Worm (Caenorhabditis elegans) whole organism, L2 larva: Measurements from ENCODE around the gene twk-23.

Experiments used
- F13H6.1 ChIP-seq: sonication (generic microtip); optimal IDR thresholded peaks from 2 replicates; lab custom pipeline; 2016; ENCODE audit warnings: missing genetic modification characterization, missing compliant biosample characterization
- Y55F3AM.14 ChIP-seq: fragments of 200-800 bp; sonication (Bioruptor generic); optimal IDR thresholded peaks from 2 replicates; lab custom pipeline; 2018; ENCODE audit warnings: mild to moderate bottlenecking, missing genetic modification characterization, missing compliant biosample characterization
- aly-2 ChIP-seq: fragments of 150-350 bp; optimal IDR thresholded peaks from 2 replicates; lab custom pipeline; 2014; ENCODE audit warnings: missing biosample characterization, missing genetic modification characterization
- ama-1 ChIP-seq: fragments of 150-350 bp; optimal IDR thresholded peaks from 2 replicates; lab custom pipeline; 2018; ENCODE audit warnings: inconsistent platforms
- blmp-1 ChIP-seq: sonication (generic microtip); optimal IDR thresholded peaks from 2 replicates; lab custom pipeline; 2017; ENCODE audit warnings: missing genetic modification characterization, mild to moderate bottlenecking, missing compliant biosample characterization, antibody characterized with exemption, moderate library complexity; ENCODE audit not compliant: insufficient read depth
- ceh-82 ChIP-seq: fragments of 150-350 bp; optimal IDR thresholded peaks from 2 replicates; lab custom pipeline; 2014; ENCODE audit warnings: missing biosample characterization, missing genetic modification characterization
- crh-2 ChIP-seq: sonication (generic microtip); optimal IDR thresholded peaks from 2 replicates; lab custom pipeline; 2017; ENCODE audit warnings: missing biosample characterization, missing genetic modification characterization
- egl-27 ChIP-seq: sonication (generic microtip); optimal IDR thresholded peaks from 3 replicates; lab custom pipeline; 2017; ENCODE audit warnings: missing biosample characterization, missing genetic modification reagents, missing genetic modification characterization
- elt-1 ChIP-seq: fragments of 150-350 bp; optimal IDR thresholded peaks from 2 replicates; lab custom pipeline; 2014; ENCODE audit warnings: missing biosample characterization, missing genetic modification characterization
- fos-1 ChIP-seq: fragments of 150-350 bp; optimal IDR thresholded peaks from 2 replicates; lab custom pipeline; 2014; ENCODE audit warnings: missing biosample characterization, missing genetic modification characterization
- lin-13 ChIP-seq: fragments of 150-350 bp; optimal IDR thresholded peaks from 2 replicates; lab custom pipeline; 2014; ENCODE audit warnings: missing biosample characterization, missing genetic modification reagents, missing genetic modification characterization
- lin-39 ChIP-seq: fragments of 150-350 bp; optimal IDR thresholded peaks from 2 replicates; lab custom pipeline; 2014; ENCODE audit warnings: missing biosample characterization, missing genetic modification reagents, missing genetic modification characterization
- lsy-2 ChIP-seq, 2 experiments: fragments of 150-350 bp in 1 of 2; sonication (generic microtip) in 1 of 2; optimal IDR thresholded peaks; 2 replicates each; lab custom pipeline; 2014 to 2017; ENCODE audit warnings: missing biosample characterization in 2 of 2, missing genetic modification characterization in 2 of 2
- nhr-10 ChIP-seq: sonication (generic microtip); optimal IDR thresholded peaks from 2 replicates; lab custom pipeline; 2017; ENCODE audit warnings: missing biosample characterization, missing genetic modification characterization
- nhr-11 ChIP-seq: fragments of 150-350 bp; optimal IDR thresholded peaks from 2 replicates; lab custom pipeline; 2014; ENCODE audit warnings: missing biosample characterization, missing genetic modification characterization
- nhr-129 ChIP-seq: fragments of 150-350 bp; optimal IDR thresholded peaks from 2 replicates; lab custom pipeline; 2014; ENCODE audit warnings: missing biosample characterization, missing genetic modification characterization
- nhr-237 ChIP-seq: fragments of 150-350 bp; optimal IDR thresholded peaks from 2 replicates; lab custom pipeline; 2014; ENCODE audit warnings: missing biosample characterization, missing genetic modification characterization
- nhr-25 ChIP-seq: fragments of 150-350 bp; sonication (generic microtip); optimal IDR thresholded peaks from 3 replicates; lab custom pipeline; 2014; ENCODE audit warnings: missing biosample characterization, missing genetic modification characterization
- skn-1 ChIP-seq: sonication (generic microtip); optimal IDR thresholded peaks from 2 replicates; lab custom pipeline; 2017; ENCODE audit warnings: missing biosample characterization, missing genetic modification characterization
- sma-9 ChIP-seq, 2 experiments: fragments of 150-350 bp in 1 of 2; sonication (generic microtip) in 1 of 2; optimal IDR thresholded peaks; 2 replicates each; lab custom pipeline; 2014 to 2016; ENCODE audit warnings: missing genetic modification characterization in 2 of 2, mild to moderate bottlenecking in 1 of 2, missing biosample characterization in 1 of 2, missing compliant biosample characterization in 1 of 2, missing genetic modification reagents in 1 of 2, moderate library complexity in 1 of 2
- snpc-4 ChIP-seq: fragments of 150-350 bp; optimal IDR thresholded peaks from 2 replicates; lab custom pipeline; 2014; ENCODE audit warnings: missing biosample characterization, missing genetic modification characterization
- unc-39 ChIP-seq: fragments of 150-350 bp; optimal IDR thresholded peaks from 2 replicates; lab custom pipeline; 2014; ENCODE audit warnings: missing biosample characterization, missing genetic modification characterization
- unc-55 ChIP-seq: fragments of 150-350 bp; sonication (generic microtip); optimal IDR thresholded peaks from 3 replicates; lab custom pipeline; 2014; ENCODE audit warnings: missing biosample characterization, missing genetic modification reagents, missing genetic modification characterization
- zag-1 ChIP-seq: fragments of 150-350 bp; optimal IDR thresholded peaks from 2 replicates; lab custom pipeline; 2014; ENCODE audit warnings: missing biosample characterization, missing genetic modification characterization
- ztf-1 ChIP-seq: fragments of 200-800 bp; sonication (Bioruptor generic); conservative IDR thresholded peaks from 2 replicates; pipeline ENCODE4 v1.3.6; 2022; ENCODE audit warnings: missing genetic modification characterization, missing compliant biosample characterization
- ztf-11 ChIP-seq: sonication (generic microtip); optimal IDR thresholded peaks from 2 replicates; lab custom pipeline; 2017; ENCODE audit warnings: missing biosample characterization, missing genetic modification characterization
- ztf-4 ChIP-seq: fragments of 150-350 bp; optimal IDR thresholded peaks from 2 replicates; lab custom pipeline; 2014; ENCODE audit warnings: missing biosample characterization, missing genetic modification characterization

twk-23 gene

ce11 chrX:13823482-13823881 lies at the start of gene twk-23:
Gene twk-23 (minus strand): TSS chrX:13823582.
- TF ChIP-seq skn-1 (tag; lab: Kevin White, UChicago): no peak
- TF ChIP-seq nhr-237 (tag; lab: Kevin White, UChicago): no peak
- TF ChIP-seq crh-2: no peak

- TF ChIP-seq sma-9 (GFP tag; optimal IDR thresholded peaks at IDR 0.05; lab: Kevin White, UChicago): peak; percentile 51
- no peak for TF ChIP-seq sma-9 (tag; optimal IDR thresholded peaks at IDR 0.05; lab: Kevin White, UChicago)
- TF ChIP-seq lin-13 (GFP tag; lab: Kevin White, UChicago): no peak
- no peak for TF ChIP-seq skn-1 (tag; lab: Kevin White, UChicago)
These were observed 47.7 kb upstream of the twk-23 start for ce11 chrX:13871110-13871509.

- TF ChIP-seq blmp-1 (tag; lab: Kevin White, UChicago) (peak; percentile 6), ztf-11 (tag; lab: Kevin White, UChicago) (no peak)
These were observed 40.8 kb upstream of the twk-23 start, which contains the start of gene M03B6.3 for ce11 chrX:13864191-13864590. Gene M03B6.3 (minus strand): TSS chrX:13864292.

- TF ChIP-seq nhr-129 (peak; percentile 44), unc-55 (GFP tag; lab: Kevin White, UChicago) (no peak), ama-1 (lab: Kevin White, UChicago) (no peak)
These were observed 35.3 kb upstream of the twk-23 start, which contains the start of gene M03B6.4 for ce11 chrX:13858693-13859092. Gene M03B6.4 (plus strand): TSS chrX:13858841.

- no peak for TF ChIP-seq unc-39 (tag; lab: Kevin White, UChicago)
- TF ChIP-seq aly-2 (tag; lab: Kevin White, UChicago): no peak
- no peak for TF ChIP-seq F13H6.1
- no peak for TF ChIP-seq nhr-10
- no peak for TF ChIP-seq nhr-237 (tag; lab: Kevin White, UChicago)
- no peak for TF ChIP-seq sma-9 (GFP tag; optimal IDR thresholded peaks at IDR 0.05; lab: Kevin White, UChicago)
- no peak for TF ChIP-seq sma-9 (tag; optimal IDR thresholded peaks at IDR 0.05; lab: Kevin White, UChicago)
- TF ChIP-seq elt-1 (tag; lab: Kevin White, UChicago): no peak
- no peak for TF ChIP-seq lsy-2 (tag; optimal IDR thresholded peaks at IDR 0.05; lab: Kevin White, UChicago)
- no peak for TF ChIP-seq egl-27 (tag; lab: Kevin White, UChicago)
These were observed 32.5 kb upstream of the twk-23 start for ce11 chrX:13855928-13856327.

- TF ChIP-seq ceh-82 (tag; lab: Kevin White, UChicago) (no peak), Y55F3AM.14 (GFP tag; lab: Kevin White, UChicago) (no peak), nhr-25 (no peak), ama-1 (lab: Kevin White, UChicago) (no peak), ztf-4 (tag; lab: Kevin White, UChicago) (no peak), crh-2 (no peak), unc-55 (GFP tag; lab: Kevin White, UChicago) (no peak), elt-1 (tag; lab: Kevin White, UChicago) (no peak), egl-27 (tag; lab: Kevin White, UChicago) (no peak), ztf-1 (GFP tag; lab: Robert Waterston, UW) (no peak), snpc-4 (tag; lab: Kevin White, UChicago) (no peak), sma-9 (GFP tag; optimal IDR thresholded peaks at IDR 0.05; lab: Kevin White, UChicago) (no peak), sma-9 (tag; optimal IDR thresholded peaks at IDR 0.05; lab: Kevin White, UChicago) (no peak), zag-1 (tag; lab: Kevin White, UChicago) (no peak), nhr-11 (tag; lab: Kevin White, UChicago) (no peak), lin-39 (tag; lab: Kevin White, UChicago) (no peak), skn-1 (tag; lab: Kevin White, UChicago) (no peak)
These were observed 29.2 kb upstream of the twk-23 start, which contains the start of gene mct-3 for ce11 chrX:13852606-13853005. Gene mct-3 (plus strand): TSS chrX:13852906.

- TF ChIP-seq blmp-1 (tag; lab: Kevin White, UChicago) (no peak), crh-2 (no peak), fos-1 (tag; lab: Kevin White, UChicago) (peak; percentile 6), lsy-2 (tag; optimal IDR thresholded peaks at IDR 0.05; lab: Kevin White, UChicago) (no peak)
These were observed 28.2 kb upstream of the twk-23 start for ce11 chrX:13851590-13851989.
